Worm (Caenorhabditis elegans): ENCODE data around the gene pqn-94.
A peak's percentile ranks its signal among the peaks of the same experiment; 100 is the strongest.
"Not testable (repeated sequence)": the region's sequence is repeated elsewhere in the genome, so short reads cannot be mapped to it uniquely, and the experiment has no call there.

pqn-94 gene

ce11 chrV:20310575-20310974, 30.9 kb upstream of the pqn-94 start, which contains the start of gene ZC15.10:
Gene ZC15.10 (plus strand): TSS chrV:20310736.
- TF ChIP-seq F44E2.7 (GFP tag; IDR thresholded peaks at IDR 0.05) (0 out of 2 replicates have a peak, but pooled peaks have one; percentile 53), skn-1 (tag; optimal IDR thresholded peaks at IDR 0.05) (no peak), spr-3 (GFP tag; optimal IDR thresholded peaks at IDR 0.05) (no peak), unc-62 (GFP tag; optimal IDR thresholded peaks at IDR 0.05 in 1 of 2) (peak in 1 of 2 experiments; percentile 67), unc-62 (tag; optimal IDR thresholded peaks at IDR 0.05) (no peak)

ce11 chrV:20305803-20306202, 26.1 kb upstream of the pqn-94 start, which contains the start of gene ZC15.1:
Gene ZC15.1 (plus strand): TSS chrV:20306103.
- no peak for TF ChIP-seq ZK337.2 (GFP tag; IDR thresholded peaks at IDR 0.05)
- TF ChIP-seq snpc-1.2 (GFP tag; IDR thresholded peaks at IDR 0.05) = no peak
- TF ChIP-seq F10B5.3 (tag; optimal IDR thresholded peaks at IDR 0.05) = no peak
- no peak for TF ChIP-seq madf-9 (GFP tag; conservative IDR thresholded peaks at IDR 0.05)
- TF ChIP-seq duxl-1 (tag; optimal IDR thresholded peaks at IDR 0.05; ENCODE audit: poor library complexity) = no peak
- TF ChIP-seq dmd-6 (GFP tag; IDR thresholded peaks at IDR 0.05) = no peak
- TF ChIP-seq nhr-77 (tag; optimal IDR thresholded peaks at IDR 0.05) = no peak
- no peak for TF ChIP-seq ztf-11 (tag; optimal IDR thresholded peaks at IDR 0.05)
- no peak for TF ChIP-seq egl-27 (tag; optimal IDR thresholded peaks at IDR 0.05)
- TF ChIP-seq dmd-8 (GFP tag; IDR thresholded peaks at IDR 0.05) = no peak
- no peak for TF ChIP-seq madf-5 (GFP tag; IDR thresholded peaks at IDR 0.05)
- TF ChIP-seq aha-1 (tag) = no peak

ce11 chrV:20303288-20303687, 23.6 kb upstream of the pqn-94 start, which contains the start of gene ZC15.3:
Gene ZC15.3 (plus strand): TSS chrV:20303588.
- not testable (repeated sequence) for TF ChIP-seq fos-1 (tag; optimal IDR thresholded peaks at IDR 0.05); zfp-2 (tag; optimal IDR thresholded peaks at IDR 0.05); nhr-25 (tag; optimal IDR thresholded peaks at IDR 0.05; ENCODE audit: borderline replicate concordance, insufficient read depth)

DNA sequence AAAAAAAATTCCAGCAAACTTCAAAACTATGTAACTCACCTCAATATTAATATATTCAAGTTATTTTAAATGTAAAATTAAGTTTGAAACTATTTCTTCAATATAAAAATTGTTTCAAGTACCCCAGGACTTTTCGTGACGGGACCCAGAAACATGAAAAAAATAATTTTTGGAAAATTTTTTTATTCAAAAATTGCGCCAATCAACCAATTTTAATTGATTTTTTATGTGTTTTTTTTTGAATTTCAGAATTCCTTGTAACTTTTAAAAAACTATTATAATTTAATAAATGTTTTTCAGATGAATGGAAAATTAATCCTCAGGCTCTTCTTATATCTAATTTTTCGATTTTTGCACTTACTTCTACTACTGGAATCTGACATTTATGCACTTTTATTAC, 18.0 kb upstream of the pqn-94 start, which contains the start of gene ZC15.5:
TSS of gene ZC15.5 (plus strand) at position 301 of the 400 bp plus-strand sequence.
- TF ChIP-seq dmd-6 (GFP tag; IDR thresholded peaks at IDR 0.05) (no peak), pha-4 (GFP tag; IDR thresholded peaks at IDR 0.05) (no peak), pha-4 (tag; optimal IDR thresholded peaks at IDR 0.05) (no peak), tra-1 (GFP tag; IDR thresholded peaks at IDR 0.05) (no peak), jun-1 (tag; optimal IDR thresholded peaks at IDR 0.05) (no peak), lin-39 (tag; optimal IDR thresholded peaks at IDR 0.05) (no peak), ZK546.5 (tag; optimal IDR thresholded peaks at IDR 0.05) (no peak), snpc-1.2 (GFP tag; IDR thresholded peaks at IDR 0.05) (no peak), lin-13 (GFP tag; optimal IDR thresholded peaks at IDR 0.05) (no peak), mdt-29 (GFP tag; IDR thresholded peaks at IDR 0.05) (no peak), zip-2 (tag; optimal IDR thresholded peaks at IDR 0.05) (no peak), lin-29 (GFP tag; IDR thresholded peaks at IDR 0.05) (no peak), nhr-111 (GFP tag; optimal IDR thresholded peaks at IDR 0.05) (no peak), ceh-62 (tag; optimal IDR thresholded peaks at IDR 0.05) (no peak), arid-1 (GFP tag; conservative IDR thresholded peaks at IDR 0.05) (no peak), mes-2 (tag; optimal IDR thresholded peaks at IDR 0.05; ENCODE audit: poor library complexity, severe bottlenecking) (no peak)

- TF ChIP-seq hmg-1.1 (GFP tag; IDR thresholded peaks at IDR 0.05) = no peak
- TF ChIP-seq T26A8.4 (GFP tag; IDR thresholded peaks at IDR 0.05) = no peak
- TF ChIP-seq lsy-2 (tag; optimal IDR thresholded peaks at IDR 0.05) = no peak
- TF ChIP-seq dpl-1 (GFP tag; optimal IDR thresholded peaks at IDR 0.05) = no peak
- no peak for TF ChIP-seq lin-15B (tag; optimal IDR thresholded peaks at IDR 0.05)
- TF ChIP-seq nhr-25 (tag; optimal IDR thresholded peaks at IDR 0.05; ENCODE audit: borderline replicate concordance, insufficient read depth) = no peak
- no peak for TF ChIP-seq unc-62 (GFP tag; optimal IDR thresholded peaks at IDR 0.05 in 1 of 2)
- TF ChIP-seq unc-62 (tag; optimal IDR thresholded peaks at IDR 0.05) = no peak
- TF ChIP-seq zag-1 (tag; optimal IDR thresholded peaks at IDR 0.05) = no peak
- TF ChIP-seq php-3 (GFP tag; IDR thresholded peaks at IDR 0.05) = no peak
- no peak for TF ChIP-seq aly-2 (tag; optimal IDR thresholded peaks at IDR 0.05)
- no peak for TF ChIP-seq lin-38 (GFP tag; IDR thresholded peaks at IDR 0.05)
- no peak for TF ChIP-seq nhr-10 (tag; optimal IDR thresholded peaks at IDR 0.05)
- TF ChIP-seq ama-1 (optimal IDR thresholded peaks at IDR 0.05) = no peak
- TF ChIP-seq unc-130 (GFP tag; optimal IDR thresholded peaks at IDR 0.05) = no peak
- TF ChIP-seq spr-3 (GFP tag; optimal IDR thresholded peaks at IDR 0.05) = no peak
- no peak for TF ChIP-seq Y105C5A.15 (GFP tag; IDR thresholded peaks at IDR 0.05)
These were observed 14.7 kb upstream of the pqn-94 start, which contains the start of gene clec-261 for ce11 chrV:20294388-20294787. Gene clec-261 (minus strand): TSS chrV:20294488.

All from whole organism, L4 larva.